Worm (Caenorhabditis elegans) whole organism, mixed stage, embryonic: ENCODE measurements around the gene vps-18.

Experiments
- ceh-39 ChIP-seq: fragments of 150-350 bp; optimal IDR thresholded peaks from 2 replicates; lab custom pipeline; 2014; ENCODE audit warnings: missing biosample characterization, missing genetic modification characterization
- ceh-43 ChIP-seq: fragments of 200-800 bp; sonication (Bioruptor generic); optimal IDR thresholded peaks from 2 replicates; lab custom pipeline; 2018; ENCODE audit warnings: mild to moderate bottlenecking, missing genetic modification characterization, moderate library complexity, missing compliant biosample characterization
- cnd-1 ChIP-seq: fragments of 200-800 bp; sonication (Bioruptor generic); optimal IDR thresholded peaks from 2 replicates; lab custom pipeline; 2018; ENCODE audit warnings: mild to moderate bottlenecking, missing genetic modification characterization, missing compliant biosample characterization
- drap-1 ChIP-seq: fragments of 200-800 bp; sonication (Bioruptor generic); optimal IDR thresholded peaks from 3 replicates; lab custom pipeline; 2018; ENCODE audit warnings: mild to moderate bottlenecking, missing genetic modification characterization, missing compliant biosample characterization
- elt-1 ChIP-seq: sonication (generic microtip); optimal IDR thresholded peaks from 2 replicates; lab custom pipeline; 2017; ENCODE audit warnings: missing genetic modification characterization, mild to moderate bottlenecking, missing compliant biosample characterization, antibody characterized with exemption, moderate library complexity, borderline replicate concordance; ENCODE audit not compliant: insufficient read depth
- lsy-2 ChIP-seq: fragments of 150-350 bp; optimal IDR thresholded peaks from 2 replicates; lab custom pipeline; 2014; ENCODE audit warnings: missing biosample characterization, missing genetic modification characterization
- nhr-12 ChIP-seq: fragments of 150-350 bp; optimal IDR thresholded peaks from 2 replicates; lab custom pipeline; 2014; ENCODE audit warnings: missing biosample characterization, missing genetic modification characterization
- nhr-28 ChIP-seq: fragments of 150-350 bp; optimal IDR thresholded peaks from 2 replicates; lab custom pipeline; 2014; ENCODE audit warnings: missing biosample characterization, missing genetic modification characterization
- snpc-4 ChIP-seq: fragments of 150-350 bp; optimal IDR thresholded peaks from 2 replicates; lab custom pipeline; 2014; ENCODE audit warnings: missing biosample characterization, missing genetic modification characterization
- sptf-1 ChIP-seq: sonication (generic microtip); optimal IDR thresholded peaks from 2 replicates; lab custom pipeline; 2017; ENCODE audit warnings: mild to moderate bottlenecking, missing genetic modification characterization, moderate library complexity, missing compliant biosample characterization
- unc-39 ChIP-seq: fragments of 150-350 bp; optimal IDR thresholded peaks from 2 replicates; lab custom pipeline; 2014; ENCODE audit warnings: missing biosample characterization, missing genetic modification characterization
- unc-62 ChIP-seq: fragments of 150-350 bp; optimal IDR thresholded peaks from 2 replicates; lab custom pipeline; 2014; ENCODE audit warnings: missing biosample characterization, missing genetic modification reagents, missing genetic modification characterization

ce11 chrII:4462842-4463241, 1.9 kb downstream of the vps-18 start:
- no peak for TF ChIP-seq ceh-39 (tag; lab: Kevin White, UChicago)
- TF ChIP-seq snpc-4 = no peak
- TF ChIP-seq unc-62 (GFP tag; lab: Kevin White, UChicago) = no peak
- TF ChIP-seq sptf-1 (tag; lab: Kevin White, UChicago) = no peak
- no peak for TF ChIP-seq nhr-28
- TF ChIP-seq drap-1 (GFP tag; lab: Kevin White, UChicago) = no peak
- TF ChIP-seq cnd-1 (tag; lab: Kevin White, UChicago) = no peak
- TF ChIP-seq ceh-43 = no peak
- no peak for TF ChIP-seq lsy-2 (tag; lab: Kevin White, UChicago)
- TF ChIP-seq unc-39 (tag; lab: Kevin White, UChicago) = no peak
- no peak for TF ChIP-seq nhr-12 (tag; lab: Kevin White, UChicago)
- TF ChIP-seq elt-1 (tag; lab: Kevin White, UChicago) = no peak
